Worm (Caenorhabditis elegans): ENCODE measurements around the gene F46G11.6.

The F46G11.6 gene

DNA sequence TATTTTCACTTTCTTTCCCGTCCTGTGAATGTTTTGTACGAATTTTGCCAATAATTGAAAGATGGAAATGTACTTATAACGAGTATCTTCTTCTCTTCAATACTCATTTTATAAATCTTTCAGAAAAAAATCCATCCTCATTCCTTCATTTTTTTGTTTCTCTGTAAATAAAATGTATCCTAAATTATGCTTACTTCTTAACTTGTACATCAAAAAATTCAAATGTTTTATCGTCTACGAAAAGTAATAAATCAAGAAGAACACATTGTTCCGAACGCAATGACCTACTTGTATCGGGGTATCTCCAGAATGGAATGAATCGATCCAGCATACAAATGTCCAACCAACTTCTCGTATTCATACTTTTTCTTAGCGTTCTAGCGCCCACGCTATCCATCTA, at the start of gene F46G11.6:
Gene F46G11.6 (plus strand): TSS at position 301 of the 400 bp plus-strand sequence.
- TF ChIP-seq elt-1 (tag; optimal IDR thresholded peaks at IDR 0.05) (no peak), nhr-11 (tag; optimal IDR thresholded peaks at IDR 0.05) (no peak), elt-2 (tag; optimal IDR thresholded peaks at IDR 0.05) (no peak), mdl-1 (tag; optimal IDR thresholded peaks at IDR 0.05) (no peak), ztf-11 (tag; optimal IDR thresholded peaks at IDR 0.05) (no peak), snpc-4 (tag; optimal IDR thresholded peaks at IDR 0.05) (no peak), unc-39 (tag; optimal IDR thresholded peaks at IDR 0.05) (no peak), lin-15B (tag; optimal IDR thresholded peaks at IDR 0.05) (no peak), nhr-43 (tag; optimal IDR thresholded peaks at IDR 0.05; ENCODE audit: poor library complexity, severe bottlenecking) (no peak), ceh-28 (tag; optimal IDR thresholded peaks at IDR 0.05) (no peak), fos-1 (tag; optimal IDR thresholded peaks at IDR 0.05) (no peak), fkh-10 (GFP tag; optimal IDR thresholded peaks at IDR 0.05) (no peak), nfya-1 (tag; optimal IDR thresholded peaks at IDR 0.05; ENCODE audit: insufficient read depth) (no peak), pha-4 (tag; optimal IDR thresholded peaks at IDR 0.05) (no peak), ceh-9 (tag; optimal IDR thresholded peaks at IDR 0.05) (no peak), nhr-23 (tag; optimal IDR thresholded peaks at IDR 0.05) (no peak), skn-1 (tag; optimal IDR thresholded peaks at IDR 0.05) (no peak), unc-62 (GFP tag; optimal IDR thresholded peaks at IDR 0.05) (no peak), eor-1 (tag; optimal IDR thresholded peaks at IDR 0.05) (no peak), nhr-28 (tag; optimal IDR thresholded peaks at IDR 0.05) (no peak)

DNA sequence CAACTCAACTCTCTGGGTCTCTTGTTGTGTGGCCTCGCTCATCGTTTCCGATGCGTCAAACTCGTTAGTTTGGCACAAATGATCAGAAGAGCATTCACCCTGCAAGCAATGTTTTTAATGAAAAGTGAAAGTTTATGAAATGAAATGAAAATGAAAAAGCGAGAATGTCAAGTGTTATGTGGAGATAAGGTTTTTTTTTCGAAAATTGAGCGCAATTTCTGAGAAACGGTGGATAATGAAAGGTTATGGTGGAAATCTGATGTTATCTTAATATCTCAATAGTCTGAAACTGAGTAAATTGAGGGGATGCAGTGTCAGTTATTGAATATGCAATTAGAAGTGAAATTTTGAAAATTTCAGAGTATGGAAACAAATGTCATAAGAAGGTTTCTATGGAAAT, 43.1 kb upstream of the F46G11.6 start, which contains the start of gene gnrr-4:
Gene gnrr-4 (minus strand): TSS at position 101 of the 400 bp plus-strand sequence.
- TF ChIP-seq nhr-11 (tag; optimal IDR thresholded peaks at IDR 0.05) (peak; percentile 26), nhr-25 (tag; optimal IDR thresholded peaks at IDR 0.05) (no peak)

DNA sequence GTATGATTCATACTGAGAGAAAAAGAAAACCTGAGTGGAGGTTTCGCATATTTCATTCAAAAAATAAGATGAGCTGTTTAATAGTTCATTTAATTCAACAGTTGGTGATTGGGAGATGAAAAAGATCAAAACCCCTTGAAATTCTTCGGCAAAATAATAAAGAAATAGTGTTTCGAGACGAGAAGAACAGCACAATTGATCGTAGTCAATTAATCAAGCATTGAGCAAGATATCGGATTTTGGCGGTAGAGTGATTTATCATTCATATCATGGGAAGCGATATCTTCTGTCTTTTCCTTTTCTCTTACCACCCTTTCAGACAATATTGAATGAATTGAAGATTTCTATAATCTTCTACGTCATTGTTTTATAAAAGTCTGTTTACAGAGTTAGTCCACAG, 39.6 kb upstream of the F46G11.6 start:
- no peak for TF ChIP-seq elt-2 (tag; optimal IDR thresholded peaks at IDR 0.05)
- TF ChIP-seq lin-39 (tag; optimal IDR thresholded peaks at IDR 0.05), result peak; percentile 10

DNA sequence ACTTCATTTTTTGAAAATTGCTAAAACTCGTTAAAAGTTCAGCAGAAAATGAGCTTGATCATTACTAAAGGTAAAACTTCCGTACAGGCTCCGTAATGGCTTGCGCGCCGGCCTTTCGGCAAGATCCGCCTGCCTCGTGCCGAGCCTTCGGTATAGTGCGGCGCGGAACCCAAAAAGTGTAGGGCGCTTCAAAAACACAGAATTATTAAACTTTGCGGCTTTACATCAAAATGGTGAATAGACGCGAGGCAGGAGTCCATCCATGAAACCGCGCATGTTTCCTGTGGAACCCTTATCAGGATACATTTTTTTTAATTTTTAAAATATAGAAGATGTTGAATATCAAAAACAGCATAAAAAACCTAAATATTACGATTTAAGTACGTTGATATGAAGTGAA, 33.2 kb upstream of the F46G11.6 start:
- TF ChIP-seq nhr-43 (tag; optimal IDR thresholded peaks at IDR 0.05; ENCODE audit: poor library complexity, severe bottlenecking), result no peak
- no peak for TF ChIP-seq nhr-11 (tag; optimal IDR thresholded peaks at IDR 0.05)
- no peak for TF ChIP-seq nhr-23 (tag; optimal IDR thresholded peaks at IDR 0.05)
- TF ChIP-seq snpc-4 (tag; optimal IDR thresholded peaks at IDR 0.05), result no peak
- TF ChIP-seq ceh-9 (tag; optimal IDR thresholded peaks at IDR 0.05), result no peak
- TF ChIP-seq jun-1 (tag; optimal IDR thresholded peaks at IDR 0.05), result no peak
- no peak for TF ChIP-seq ztf-11 (tag; optimal IDR thresholded peaks at IDR 0.05)
- TF ChIP-seq mdl-1 (tag; optimal IDR thresholded peaks at IDR 0.05), result no peak
- TF ChIP-seq unc-39 (tag; optimal IDR thresholded peaks at IDR 0.05), result no peak
- TF ChIP-seq nhr-76 (tag; optimal IDR thresholded peaks at IDR 0.05), result no peak
- no peak for TF ChIP-seq ceh-82 (tag; optimal IDR thresholded peaks at IDR 0.05)
- no peak for TF ChIP-seq pha-4 (tag; optimal IDR thresholded peaks at IDR 0.05)
- no peak for TF ChIP-seq fkh-10 (GFP tag; optimal IDR thresholded peaks at IDR 0.05)
- TF ChIP-seq lsy-12 (tag; optimal IDR thresholded peaks at IDR 0.05), result no peak
- TF ChIP-seq eor-1 (tag; optimal IDR thresholded peaks at IDR 0.05), result no peak
- TF ChIP-seq tbx-2 (tag; optimal IDR thresholded peaks at IDR 0.05), result no peak
- TF ChIP-seq ceh-16 (tag; optimal IDR thresholded peaks at IDR 0.05), result no peak
- TF ChIP-seq nhr-25 (tag; optimal IDR thresholded peaks at IDR 0.05), result no peak

DNA sequence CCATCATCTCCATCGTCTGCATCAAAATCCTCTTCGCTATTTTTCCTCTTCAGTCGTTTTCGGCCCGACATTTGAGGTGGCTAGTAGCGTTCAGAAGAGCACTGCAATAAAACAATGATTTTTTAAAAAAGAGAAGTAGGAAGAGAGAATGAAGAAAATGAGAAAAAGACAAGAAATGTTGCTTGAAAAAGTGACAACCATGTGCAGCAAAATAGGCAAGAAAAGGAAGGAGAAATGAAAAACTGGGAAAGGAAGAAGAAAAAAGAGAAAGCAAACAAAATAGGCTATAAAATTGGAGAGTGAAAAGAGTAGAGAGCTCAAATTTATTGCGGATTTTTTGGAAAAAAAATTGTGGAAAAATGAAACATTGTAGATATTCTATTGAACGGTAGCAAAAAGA, 23.0 kb upstream of the F46G11.6 start, which contains the start of gene tag-294:
Gene tag-294 (minus strand): TSS at position 101 of the 400 bp plus-strand sequence.
- TF ChIP-seq tbx-2 (tag; optimal IDR thresholded peaks at IDR 0.05) (no peak), nfya-1 (tag; optimal IDR thresholded peaks at IDR 0.05; ENCODE audit: insufficient read depth) (no peak), elt-1 (tag; optimal IDR thresholded peaks at IDR 0.05) (no peak), nhr-237 (tag; optimal IDR thresholded peaks at IDR 0.05) (no peak), unc-62 (GFP tag; optimal IDR thresholded peaks at IDR 0.05) (no peak), nhr-67 (tag; optimal IDR thresholded peaks at IDR 0.05) (no peak), egl-27 (tag; optimal IDR thresholded peaks at IDR 0.05) (no peak), ZK546.5 (tag; optimal IDR thresholded peaks at IDR 0.05) (no peak), ceh-82 (tag; optimal IDR thresholded peaks at IDR 0.05) (no peak), nhr-28 (tag; optimal IDR thresholded peaks at IDR 0.05) (no peak), elt-2 (tag; optimal IDR thresholded peaks at IDR 0.05) (no peak)
